Worm (Caenorhabditis elegans) whole organism, young adult: ENCODE data around the gene C01G10.18.

Source experiments
- F23B12.7 ChIP-seq: sonication (generic microtip); optimal IDR thresholded peaks from 2 replicates; lab custom pipeline; 2017; ENCODE audit warnings: missing genetic modification characterization, mild to moderate bottlenecking, missing compliant biosample characterization, antibody characterized with exemption, moderate library complexity; ENCODE audit not compliant: insufficient read depth
- ceh-91 ChIP-seq: fragments of 200-800 bp; sonication (Bioruptor generic); IDR thresholded peaks from 2 replicates; pipeline ENCODE4 v1.3.6; 2022; ENCODE audit warnings: missing genetic modification reagents, missing genetic modification characterization, missing compliant biosample characterization
- nhr-90 ChIP-seq: sonication (generic microtip); optimal IDR thresholded peaks from 2 replicates; lab custom pipeline; 2016; ENCODE audit warnings: missing genotype, mild to moderate bottlenecking, missing genetic modification characterization, missing compliant biosample characterization
- sea-2 ChIP-seq: fragments of 200-800 bp; sonication (Bioruptor generic); IDR thresholded peaks from 2 replicates; pipeline ENCODE4 v1.3.6; 2022; ENCODE audit warnings: missing genetic modification characterization, missing compliant biosample characterization
- snpc-4 ChIP-seq, 5 experiments: fragments of 150-350 bp in 1 of 5; sonication (generic microtip) in 4 of 5; optimal IDR thresholded peaks; 2 replicates each; lab custom pipeline; 2014 to 2018; ENCODE audit warnings: missing genetic modification characterization in 5 of 5, missing biosample characterization in 3 of 5, antibody characterized with exemption in 2 of 5, mild to moderate bottlenecking in 2 of 5, missing compliant biosample characterization in 2 of 5, missing genotype in 2 of 5, moderate library complexity in 2 of 5, missing genetic modification reagents in 1 of 5

DNA sequence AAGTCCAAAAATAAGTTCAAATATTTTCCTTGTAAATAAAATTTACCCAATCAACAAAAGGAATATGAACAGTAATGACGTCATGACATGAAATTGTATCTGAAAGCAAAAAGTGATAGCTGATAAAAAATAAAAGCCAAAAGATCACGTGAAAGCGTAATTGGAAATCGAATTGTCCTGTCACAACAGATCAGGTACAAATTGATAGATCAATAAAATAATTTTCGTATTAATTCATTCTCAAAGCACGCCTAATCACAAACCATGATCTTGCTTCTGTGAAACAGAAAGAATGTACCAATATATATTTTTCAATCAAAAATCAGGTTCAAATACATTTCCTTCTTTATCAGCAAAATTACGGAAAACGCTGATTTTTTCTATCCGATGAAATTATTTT is 31.0 kb upstream of the C01G10.18 start, which contains the start of gene flor-1:
- TF ChIP-seq F23B12.7 (tag; lab: Kevin White, UChicago) (no peak), sea-2 (GFP tag; lab: Robert Waterston, UW) (no peak), nhr-90 (no peak), snpc-4 (GFP tag; optimal IDR thresholded peaks at IDR 0.05; lab: Kevin White, UChicago) (no peak), snpc-4 (tag; optimal IDR thresholded peaks at IDR 0.05; lab: Kevin White, UChicago) (no peak), ceh-91 (GFP tag; lab: Robert Waterston, UW) (no peak)
